Fruit fly (Drosophila melanogaster): Measurements from ENCODE around the gene Archease.

The Archease gene

DNA sequence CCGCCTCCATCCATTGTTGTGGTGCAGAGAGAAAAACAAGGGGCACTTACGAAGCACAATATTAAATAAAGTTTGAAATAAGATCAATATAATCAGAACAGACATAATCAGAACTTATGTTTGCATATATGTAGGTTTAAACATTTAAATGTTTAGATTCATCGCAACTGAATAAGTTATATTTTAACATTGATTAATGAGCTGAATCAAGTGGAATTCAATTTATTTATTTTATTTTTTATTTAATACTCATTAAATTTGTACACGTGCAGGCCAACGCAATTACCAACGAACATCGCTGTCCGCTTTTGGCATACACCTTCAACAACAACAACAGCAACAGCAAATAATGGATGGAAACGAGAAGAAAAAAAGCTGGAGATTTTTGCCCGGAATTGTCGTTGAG lies 36.1 kb upstream of the Archease start (continued):
- no peak for TF ChIP-seq chif (GFP tag; optimal IDR thresholded peaks at IDR 0.05)
- peak; percentile 10 for TF ChIP-seq CG1603 (tag; optimal IDR thresholded peaks at IDR 0.05)
- no peak for TF ChIP-seq CG4820 (GFP tag; optimal IDR thresholded peaks at IDR 0.05)
- no peak for TF ChIP-seq Adf1 (GFP tag; IDR thresholded peaks at IDR 0.05)
- TF ChIP-seq CHES-1-like (GFP tag; optimal IDR thresholded peaks at IDR 0.05): no peak
- no peak for TF ChIP-seq prd (optimal IDR thresholded peaks at IDR 0.05)
- peak; percentile 25; the same call in 1 of the 3 replicates for TF ChIP-seq prd (GFP tag; IDR thresholded peaks at IDR 0.05)
- TF ChIP-seq z (GFP tag; IDR thresholded peaks at IDR 0.05): no peak
- peak; percentile 11 for TF ChIP-seq CG1233 (GFP tag; optimal IDR thresholded peaks at IDR 0.05)
- TF ChIP-seq toy (GFP tag; IDR thresholded peaks at IDR 0.05): no peak
- TF ChIP-seq Asciz (GFP tag; optimal IDR thresholded peaks at IDR 0.05): peak; percentile 42
- no peak for TF ChIP-seq nau (GFP tag; optimal IDR thresholded peaks at IDR 0.05)
- TF ChIP-seq vvl (GFP tag; IDR thresholded peaks at IDR 0.05): 0 out of 2 replicates have a peak, but pooled peaks have one; percentile 18
- no peak for TF ChIP-seq nerfin-2 (GFP tag; IDR thresholded peaks at IDR 0.05; ENCODE audit: partially characterized antibody)
- TF ChIP-seq Sox100B (GFP tag; optimal IDR thresholded peaks at IDR 0.05): peak; percentile 57
- no peak for TF ChIP-seq ap (GFP tag; IDR thresholded peaks at IDR 0.05)
- TF ChIP-seq Lpt (GFP tag; optimal IDR thresholded peaks at IDR 0.05): no peak
- peak; percentile 26 to 58 for TF ChIP-seq bsh (GFP tag; optimal IDR thresholded peaks at IDR 0.05)
- TF ChIP-seq CG7928 (GFP tag; optimal IDR thresholded peaks at IDR 0.05): no peak
- no peak for TF ChIP-seq lmd (GFP tag; IDR thresholded peaks at IDR 0.05)
- TF ChIP-seq hth (optimal IDR thresholded peaks at IDR 0.05): no peak
- no peak for TF ChIP-seq CG10543 (GFP tag; optimal IDR thresholded peaks at IDR 0.05)
- no peak for TF ChIP-seq CG4360 (GFP tag; IDR thresholded peaks at IDR 0.05)
- TF ChIP-seq ab (GFP tag; optimal IDR thresholded peaks at IDR 0.05): no peak
- no peak for TF ChIP-seq CG3065 (GFP tag; optimal IDR thresholded peaks at IDR 0.05)
- no peak for TF ChIP-seq CG12236 (GFP tag; optimal IDR thresholded peaks at IDR 0.05)
- TF ChIP-seq phol (tag; optimal IDR thresholded peaks at IDR 0.05): peak; percentile 54
- TF ChIP-seq CG4328 (GFP tag; optimal IDR thresholded peaks at IDR 0.05): no peak
- no peak for TF ChIP-seq CG17328 (GFP tag; IDR thresholded peaks at IDR 0.05)
- TF ChIP-seq sr (GFP tag; IDR thresholded peaks at IDR 0.05): no peak
- no peak for TF ChIP-seq sd (tag; optimal IDR thresholded peaks at IDR 0.05)
- no peak for TF ChIP-seq gcm2 (GFP tag; optimal IDR thresholded peaks at IDR 0.05)
- TF ChIP-seq CG11398 (GFP tag; optimal IDR thresholded peaks at IDR 0.05): no peak
- no peak for TF ChIP-seq CG2875 (GFP tag; optimal IDR thresholded peaks at IDR 0.05)
- peak; percentile 29 for TF ChIP-seq lab (GFP tag; optimal IDR thresholded peaks at IDR 0.05)
- TF ChIP-seq ham (GFP tag; IDR thresholded peaks at IDR 0.05): no peak
- TF ChIP-seq cas (GFP tag; IDR thresholded peaks at IDR 0.05): no peak
- peak in 1 of 2 experiments; percentile 75 for TF ChIP-seq Hr51 (GFP tag; optimal IDR thresholded peaks at IDR 0.05)
- no peak for TF ChIP-seq Dp (GFP tag; optimal IDR thresholded peaks at IDR 0.05)
- TF ChIP-seq Drgx (GFP tag; IDR thresholded peaks at IDR 0.05): peak; percentile 56; the same call in 1 of the 2 replicates
- TF ChIP-seq caup (GFP tag; optimal IDR thresholded peaks at IDR 0.05; ENCODE audit: severe bottlenecking): no peak
- TF ChIP-seq CG31441 (GFP tag; IDR thresholded peaks at IDR 0.05): peak; percentile 60
- TF ChIP-seq jigr1 (GFP tag; IDR thresholded peaks at IDR 0.05): no peak
- TF ChIP-seq H15 (GFP tag; IDR thresholded peaks at IDR 0.05): no peak
- TF ChIP-seq ssp (GFP tag; IDR thresholded peaks at IDR 0.05): no peak
- TF ChIP-seq CG17359 (tag; optimal IDR thresholded peaks at IDR 0.05): peak; percentile 58
- peak; percentile 1 for TF ChIP-seq run (tag; optimal IDR thresholded peaks at IDR 0.05)
- TF ChIP-seq Oaz (GFP tag; IDR thresholded peaks at IDR 0.05): no peak
- TF ChIP-seq tgo (GFP tag; IDR thresholded peaks at IDR 0.05): peak; percentile 41; the same call in 1 of the 3 replicates
- TF ChIP-seq CG17829 (tag; optimal IDR thresholded peaks at IDR 0.05): peak; percentile 22
- no peak for TF ChIP-seq crc (GFP tag; optimal IDR thresholded peaks at IDR 0.05)
- TF ChIP-seq CG5245 (GFP tag; optimal IDR thresholded peaks at IDR 0.05): no peak
